Worm (Caenorhabditis elegans) whole organism, L2 larva: ENCODE results near the gene F11G11.4.

ENCODE experiments used
- mdl-1 ChIP-seq, 2 experiments: fragments of 150-350 bp in 1 of 2; sonication (generic microtip) in 1 of 2; optimal IDR thresholded peaks; 2 replicates each; lab custom pipeline; 2017; ENCODE audit warnings: missing biosample characterization in 2 of 2, missing genetic modification characterization in 2 of 2
- skn-1 ChIP-seq: sonication (generic microtip); optimal IDR thresholded peaks from 2 replicates; lab custom pipeline; 2017; ENCODE audit warnings: missing biosample characterization, missing genetic modification characterization

- no peak for TF ChIP-seq mdl-1 (tag; optimal IDR thresholded peaks at IDR 0.05; lab: Kevin White, UChicago)
- TF ChIP-seq skn-1: no peak
These were observed 28.4 kb downstream of the F11G11.4 start, which contains the start of gene pgm-1 for ce11 chrII:4888527-4889487.
